Worm (Caenorhabditis elegans) whole organism, late embryonic: ENCODE data around the gene F21H7.2.

Source experiments
- ceh-2 ChIP-seq: sonication (generic microtip); optimal IDR thresholded peaks from 2 replicates; lab custom pipeline; 2016; ENCODE audit warnings: missing genotype, missing genetic modification characterization, missing compliant biosample characterization
- ets-4 ChIP-seq: sonication (generic microtip); optimal IDR thresholded peaks from 2 replicates; lab custom pipeline; 2016; ENCODE audit warnings: missing genetic modification characterization, missing compliant biosample characterization
- hlh-30 ChIP-seq: sonication (generic microtip); optimal IDR thresholded peaks from 2 replicates; lab custom pipeline; 2017; ENCODE audit warnings: antibody characterized with exemption, missing genetic modification characterization, missing compliant biosample characterization; ENCODE audit not compliant: insufficient read depth
- hlh-6 ChIP-seq: sonication (generic microtip); optimal IDR thresholded peaks from 2 replicates; lab custom pipeline; 2016; ENCODE audit warnings: missing genotype, missing genetic modification characterization, missing compliant biosample characterization
- nfya-1 ChIP-seq: sonication (generic microtip); optimal IDR thresholded peaks from 2 replicates; lab custom pipeline; 2017; ENCODE audit warnings: missing genetic modification characterization, mild to moderate bottlenecking, missing compliant biosample characterization, antibody characterized with exemption, moderate library complexity
- pqm-1 ChIP-seq: sonication (generic microtip); optimal IDR thresholded peaks from 2 replicates; lab custom pipeline; 2016; ENCODE audit warnings: missing genetic modification characterization, missing compliant biosample characterization
- tbx-2 ChIP-seq: sonication (generic microtip); optimal IDR thresholded peaks from 2 replicates; lab custom pipeline; 2016; ENCODE audit warnings: missing genetic modification characterization, missing compliant biosample characterization
- unc-55 ChIP-seq: sonication (generic microtip); optimal IDR thresholded peaks from 2 replicates; lab custom pipeline; 2017; ENCODE audit warnings: missing biosample characterization, missing genetic modification reagents, missing genetic modification characterization
- unc-86 ChIP-seq: sonication (generic microtip); optimal IDR thresholded peaks from 2 replicates; lab custom pipeline; 2016; ENCODE audit warnings: missing genetic modification characterization, missing compliant biosample characterization

ce11 chrV:16271121-16271520, 41.3 kb upstream of the F21H7.2 start, which contains the start of gene T13F3.6:
- TF ChIP-seq ets-4 (tag; lab: Kevin White, UChicago) (no peak), hlh-30 (tag; lab: Kevin White, UChicago) (no peak), unc-86 (tag; lab: Kevin White, UChicago) (no peak), tbx-2 (tag; lab: Kevin White, UChicago) (no peak), unc-55 (GFP tag; lab: Kevin White, UChicago) (no peak), hlh-6 (tag; lab: Kevin White, UChicago) (no peak), nfya-1 (no peak), ceh-2 (tag; lab: Kevin White, UChicago) (no peak), pqm-1 (tag; lab: Kevin White, UChicago) (no peak)
